Worm (Caenorhabditis elegans) whole organism, L1 larva: ENCODE data around the gene srr-9.

ENCODE experiments used
- ama-1 ChIP-seq: fragments of 150-350 bp; optimal IDR thresholded peaks from 2 replicates; lab custom pipeline; 2014
- elt-2 ChIP-seq: sonication (generic microtip); optimal IDR thresholded peaks from 2 replicates; lab custom pipeline; 2016; ENCODE audit warnings: missing genetic modification characterization, mild to moderate bottlenecking, inconsistent platforms, missing compliant biosample characterization, missing genetic modification reagents
- lin-15B ChIP-seq: fragments of 150-350 bp; sonication (generic microtip); optimal IDR thresholded peaks from 3 replicates; lab custom pipeline; 2014; ENCODE audit warnings: missing biosample characterization, missing genetic modification characterization
- snu-23 ChIP-seq: sonication (generic microtip); optimal IDR thresholded peaks from 2 replicates; lab custom pipeline; 2016; ENCODE audit warnings: missing genetic modification characterization, missing compliant biosample characterization
- unc-130 ChIP-seq: fragments of 150-350 bp; optimal IDR thresholded peaks from 2 replicates; lab custom pipeline; 2017; ENCODE audit warnings: missing biosample characterization, missing genetic modification characterization, inconsistent platforms

- TF ChIP-seq unc-130 (no peak), elt-2 (no peak), lin-15B (tag; lab: Kevin White, UChicago) (no peak), ama-1 (lab: Kevin White, UChicago) (no peak), snu-23 (GFP tag; lab: Kevin White, UChicago) (no peak)
Observed at ce11 chrV:7708525-7708924, 29.3 kb upstream of the srr-9 start, which contains the start of gene ZK105.11.
